Fruit fly (Drosophila melanogaster) whole organism, embryonic: ENCODE measurements around the gene Rtnl1.

Experiments used
- BEAF-32 ChIP-seq: fragments of 200-800 bp; sonication (Bioruptor generic); optimal IDR thresholded peaks from 3 replicates; lab custom pipeline; 2017; ENCODE audit warnings: missing biosample characterization, missing genetic modification characterization, mild to moderate bottlenecking, moderate library complexity, missing genetic modification reagents
- Bgb ChIP-seq: fragments of 200-800 bp; sonication (Bioruptor generic); IDR thresholded peaks from 2 replicates; pipeline ENCODE4 v1.3.6; 2022; ENCODE audit warnings: missing biosample characterization, missing genetic modification characterization; ENCODE audit not compliant: partially characterized antibody
- CG1024 ChIP-seq: fragments of 200-800 bp; sonication (Bioruptor generic); IDR thresholded peaks from 2 replicates; pipeline ENCODE4 v1.3.6; 2022; ENCODE audit warnings: missing biosample characterization, missing genetic modification characterization
- CG12236 ChIP-seq: fragments of 200-800 bp; sonication (Bioruptor generic); optimal IDR thresholded peaks from 2 replicates; lab custom pipeline; 2016; ENCODE audit warnings: missing biosample characterization, missing genetic modification characterization
- CG1233 ChIP-seq: fragments of 200-800 bp; sonication (Bioruptor generic); optimal IDR thresholded peaks from 4 replicates; lab custom pipeline; 2018; ENCODE audit warnings: missing biosample characterization, mild to moderate bottlenecking, missing genetic modification characterization
- CG15514 ChIP-seq: fragments of 200-800 bp; sonication (Bioruptor generic); optimal IDR thresholded peaks from 3 replicates; lab custom pipeline; 2017; ENCODE audit warnings: missing biosample characterization, missing genetic modification characterization, mild to moderate bottlenecking, moderate library complexity, missing genetic modification reagents
- CG1602 ChIP-seq: fragments of 200-800 bp; sonication (Bioruptor generic); optimal IDR thresholded peaks from 3 replicates; lab custom pipeline; 2016; ENCODE audit warnings: missing biosample characterization, missing genetic modification characterization
- CG16813 ChIP-seq: fragments of 200-800 bp; sonication (Bioruptor generic); IDR thresholded peaks from 3 replicates; pipeline ENCODE4 v1.3.6; 2022; ENCODE audit warnings: missing biosample characterization, missing genetic modification characterization; ENCODE audit not compliant: partially characterized antibody
- CG17186 ChIP-seq: fragments of 200-800 bp; sonication (Bioruptor generic); optimal IDR thresholded peaks from 3 replicates; lab custom pipeline; 2017; ENCODE audit warnings: missing biosample characterization, missing genetic modification reagents, missing genetic modification characterization
- CG18619 ChIP-seq: fragments of 200-800 bp; sonication (Bioruptor generic); optimal IDR thresholded peaks from 3 replicates; lab custom pipeline; 2017; ENCODE audit warnings: missing biosample characterization, mild to moderate bottlenecking, missing genetic modification characterization
- CG2875 ChIP-seq: fragments of 200-800 bp; sonication (Bioruptor generic); optimal IDR thresholded peaks from 2 replicates; lab custom pipeline; 2017; ENCODE audit warnings: missing biosample characterization, mild to moderate bottlenecking, missing genetic modification characterization, missing genetic modification reagents
- CG3995 ChIP-seq: fragments of 200-800 bp; sonication (Bioruptor generic); optimal IDR thresholded peaks from 3 replicates; lab custom pipeline; 2016; ENCODE audit warnings: missing biosample characterization, missing genetic modification characterization
- CG4360 ChIP-seq: fragments of 200-800 bp; sonication (Bioruptor generic); IDR thresholded peaks from 2 replicates; pipeline ENCODE4 v1.3.6; 2022; ENCODE audit warnings: missing biosample characterization, missing genetic modification characterization
- CG4617 ChIP-seq: fragments of 200-800 bp; sonication (Bioruptor generic); optimal IDR thresholded peaks from 3 replicates; lab custom pipeline; 2016; ENCODE audit warnings: missing biosample characterization, missing genetic modification characterization, borderline replicate concordance
- CG8089 ChIP-seq: fragments of 200-800 bp; sonication (Bioruptor generic); optimal IDR thresholded peaks from 3 replicates; lab custom pipeline; 2016; ENCODE audit warnings: missing biosample characterization, missing genetic modification characterization
- Dad ChIP-seq: fragments of 200-800 bp; sonication (Bioruptor generic); optimal IDR thresholded peaks from 3 replicates; lab custom pipeline; 2016; ENCODE audit warnings: missing biosample characterization, missing genetic modification characterization
- Dip3 ChIP-seq: fragments of 200-800 bp; sonication (Bioruptor generic); optimal IDR thresholded peaks from 3 replicates; lab custom pipeline; 2016; ENCODE audit warnings: missing biosample characterization, missing genetic modification characterization
- Dll ChIP-seq: fragments of 200-800 bp; sonication (Bioruptor generic); IDR thresholded peaks from 4 replicates; pipeline ENCODE4 v1.3.6; 2022; ENCODE audit warnings: missing biosample characterization, missing genetic modification characterization; ENCODE audit not compliant: partially characterized antibody
- E2f2 ChIP-seq: fragments of 200-800 bp; sonication (Bioruptor generic); IDR thresholded peaks from 2 replicates; pipeline ENCODE4 v1.3.6; 2022; ENCODE audit warnings: missing biosample characterization, missing genetic modification characterization
- Ets65A ChIP-seq: fragments of 200-800 bp; sonication (Bioruptor generic); peaks from one replicate; lab custom pipeline; 2016; ENCODE audit warnings: missing biosample characterization, missing genetic modification characterization
- Ets97D ChIP-seq: fragments of 200-800 bp; sonication (Bioruptor generic); optimal IDR thresholded peaks from 3 replicates; lab custom pipeline; 2016; ENCODE audit warnings: missing biosample characterization, missing genetic modification characterization
- Fer2 ChIP-seq: fragments of 200-800 bp; sonication (Bioruptor generic); optimal IDR thresholded peaks from 2 replicates; lab custom pipeline; 2018; ENCODE audit warnings: missing biosample characterization, mild to moderate bottlenecking, missing genetic modification characterization, moderate library complexity
- HHEX ChIP-seq: fragments of 200-800 bp; sonication (Bioruptor generic); optimal IDR thresholded peaks from 3 replicates; lab custom pipeline; 2017; ENCODE audit warnings: missing biosample characterization, mild to moderate bottlenecking, missing genetic modification characterization, missing genetic modification reagents
- HLH4C ChIP-seq: fragments of 200-800 bp; sonication (Bioruptor generic); IDR thresholded peaks from 3 replicates; pipeline ENCODE4 v1.3.6; 2022; ENCODE audit warnings: missing biosample characterization, missing genetic modification characterization; ENCODE audit not compliant: partially characterized antibody
- HLH54F ChIP-seq: fragments of 200-800 bp; sonication (Bioruptor generic); optimal IDR thresholded peaks from 3 replicates; lab custom pipeline; 2016; ENCODE audit warnings: missing biosample characterization, missing genetic modification characterization
- Hmr ChIP-seq: fragments of 200-800 bp; sonication (Bioruptor generic); optimal IDR thresholded peaks from 3 replicates; lab custom pipeline; 2017; ENCODE audit warnings: mild to moderate bottlenecking, missing biosample characterization, missing genetic modification reagents, missing genetic modification characterization
- Hr51 ChIP-seq, 2 experiments: fragments of 200-800 bp; sonication (Bioruptor generic); optimal IDR thresholded peaks; 2 replicates in 1 of 2; 3 replicates in 1 of 2; lab custom pipeline; 2016 to 2018; ENCODE audit warnings: missing biosample characterization in 2 of 2, missing genetic modification characterization in 2 of 2, mild to moderate bottlenecking in 1 of 2, moderate library complexity in 1 of 2
- Jarid2 ChIP-seq: fragments of 200-800 bp; sonication (Bioruptor generic); optimal IDR thresholded peaks from 3 replicates; lab custom pipeline; 2017; ENCODE audit warnings: mild to moderate bottlenecking, missing biosample characterization, missing genetic modification reagents, missing genetic modification characterization
- Lhr ChIP-seq: fragments of 200-800 bp; sonication (Bioruptor generic); optimal IDR thresholded peaks from 3 replicates; lab custom pipeline; 2017; ENCODE audit warnings: mild to moderate bottlenecking, missing biosample characterization, missing genetic modification reagents, missing genetic modification characterization
- MBD-R2 ChIP-seq: fragments of 200-800 bp; sonication (Bioruptor generic); IDR thresholded peaks from 2 replicates; pipeline ENCODE4 v1.3.6; 2022; ENCODE audit warnings: missing biosample characterization, missing genetic modification characterization
- MESR4 ChIP-seq: fragments of 200-800 bp; sonication (Bioruptor generic); optimal IDR thresholded peaks from 2 replicates; lab custom pipeline; 2018; ENCODE audit warnings: missing biosample characterization, mild to moderate bottlenecking, missing genetic modification characterization, moderate library complexity
- Mrtf ChIP-seq: fragments of 200-800 bp; sonication (Bioruptor generic); IDR thresholded peaks from 3 replicates; pipeline ENCODE4 v1.3.6; 2022; ENCODE audit warnings: missing biosample characterization, missing genetic modification characterization
- Nf-YA ChIP-seq: fragments of 200-800 bp; sonication (Bioruptor generic); IDR thresholded peaks from 2 replicates; pipeline ENCODE4 v1.3.6; 2022; ENCODE audit warnings: missing biosample characterization, missing genetic modification characterization
- PHDP ChIP-seq: fragments of 200-800 bp; sonication (Bioruptor generic); optimal IDR thresholded peaks from 3 replicates; lab custom pipeline; 2018; ENCODE audit warnings: missing biosample characterization, mild to moderate bottlenecking, missing genetic modification characterization, moderate library complexity
- Scr ChIP-seq: fragments of 200-800 bp; sonication (Bioruptor generic); IDR thresholded peaks from 2 replicates; pipeline ENCODE4 v1.3.6; 2022; ENCODE audit warnings: missing biosample characterization, missing genetic modification characterization; ENCODE audit not compliant: partially characterized antibody
- Xbp1 ChIP-seq: fragments of 200-800 bp; sonication (Bioruptor generic); optimal IDR thresholded peaks from 3 replicates; lab custom pipeline; 2016; ENCODE audit warnings: missing biosample characterization, mild to moderate bottlenecking, missing genetic modification characterization
- bab2 ChIP-seq: fragments of 200-800 bp; sonication (Bioruptor generic); optimal IDR thresholded peaks from 2 replicates; lab custom pipeline; 2016; ENCODE audit warnings: missing biosample characterization, missing genetic modification characterization
- bbx ChIP-seq: fragments of 200-800 bp; sonication (Bioruptor generic); IDR thresholded peaks from 2 replicates; pipeline ENCODE4 v1.3.6; 2022; ENCODE audit warnings: missing biosample characterization, missing genetic modification characterization; ENCODE audit not compliant: partially characterized antibody
- cg ChIP-seq: fragments of 200-800 bp; sonication (Bioruptor generic); optimal IDR thresholded peaks from 3 replicates; lab custom pipeline; 2019; ENCODE audit warnings: missing biosample characterization, mild to moderate bottlenecking, missing genetic modification characterization, moderate library complexity
- chm ChIP-seq: fragments of 200-800 bp; sonication (Bioruptor generic); IDR thresholded peaks from 2 replicates; pipeline ENCODE4 v1.3.6; 2022; ENCODE audit warnings: missing biosample characterization, missing genetic modification characterization
- ci ChIP-seq: fragments of 200-800 bp; sonication (Bioruptor generic); IDR thresholded peaks from 3 replicates; pipeline ENCODE4 v1.3.6; 2022; ENCODE audit warnings: missing biosample characterization, missing genetic modification characterization
- exex ChIP-seq: fragments of 200-800 bp; sonication (Bioruptor generic); optimal IDR thresholded peaks from 4 replicates; lab custom pipeline; 2018; ENCODE audit warnings: missing biosample characterization, mild to moderate bottlenecking, missing genetic modification characterization, moderate library complexity
- fu2 ChIP-seq: fragments of 200-800 bp; sonication (Bioruptor generic); optimal IDR thresholded peaks from 2 replicates; lab custom pipeline; 2016; ENCODE audit warnings: missing biosample characterization, missing genetic modification characterization
- prd ChIP-seq, 3 experiments: fragments of >200 bp in 2 of 3; fragments of 200-800 bp in 1 of 3; sonication (Bioruptor generic) in 1 of 3; optimal IDR thresholded peaks in 2 of 3; IDR thresholded peaks in 1 of 3; 2 replicates in 2 of 3; 3 replicates in 1 of 3; pipeline versions ENCODE4 v1.3.6 to Lab custom; 2017 to 2022; ENCODE audit warnings: missing biosample characterization in 1 of 3, missing genetic modification characterization in 1 of 3
- ro ChIP-seq: fragments of 200-800 bp; sonication (Bioruptor generic); IDR thresholded peaks from 2 replicates; pipeline ENCODE4 v1.3.6; 2022; ENCODE audit warnings: missing biosample characterization, missing genetic modification characterization
- scrt ChIP-seq: fragments of 200-800 bp; sonication (Bioruptor generic); optimal IDR thresholded peaks from 2 replicates; lab custom pipeline; 2018; ENCODE audit warnings: missing biosample characterization, mild to moderate bottlenecking, missing genetic modification characterization, moderate library complexity
- slp2 ChIP-seq: fragments of 200-800 bp; sonication (Bioruptor generic); optimal IDR thresholded peaks from 2 replicates; lab custom pipeline; 2016; ENCODE audit warnings: missing biosample characterization, missing genetic modification characterization
- sob ChIP-seq: fragments of 200-800 bp; sonication (Bioruptor generic); IDR thresholded peaks from 2 replicates; pipeline ENCODE4 v1.3.6; 2022; ENCODE audit warnings: missing biosample characterization, missing genetic modification characterization
- vnd ChIP-seq: fragments of 200-800 bp; sonication (Bioruptor generic); IDR thresholded peaks from 3 replicates; pipeline ENCODE4 v1.3.6; 2022; ENCODE audit warnings: missing biosample characterization, missing genetic modification characterization; ENCODE audit not compliant: partially characterized antibody

Gene Rtnl1

DNA sequence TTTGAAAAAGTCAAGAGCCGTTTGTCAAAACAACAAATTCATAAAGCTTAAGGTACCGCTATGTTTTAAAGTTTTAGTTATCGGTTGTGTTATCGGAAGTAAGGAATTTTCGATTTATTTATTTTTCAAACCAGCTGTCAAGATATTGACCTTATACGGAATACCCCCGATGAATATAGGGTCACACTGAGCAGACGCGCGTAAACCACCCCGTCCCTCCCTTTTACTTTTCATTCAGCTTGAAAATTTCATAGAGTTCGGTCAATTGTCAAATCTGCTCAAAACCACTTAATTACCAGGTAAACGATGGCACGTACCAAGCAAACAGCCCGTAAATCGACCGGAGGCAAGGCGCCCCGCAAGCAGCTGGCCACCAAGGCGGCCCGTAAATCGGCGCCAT is 45.4 kb upstream of the Rtnl1 start, which contains the start of the genes CG14036 and His3.3A (continued):
- TF ChIP-seq CG17186 (peak; percentile 56), CG4617 (GFP tag; lab: Kevin White, UChicago) (peak; percentile 43), Hmr (GFP tag; lab: Kevin White, UChicago) (peak; percentile 42), CG18619 (GFP tag; lab: Kevin White, UChicago) (no peak), scrt (GFP tag; lab: Kevin White, UChicago) (no peak), CG15514 (GFP tag; lab: Kevin White, UChicago) (peak; percentile 82), chm (GFP tag; lab: Robert Waterston, UW) (peak; percentile 27; the same call in 1 of the 2 replicates), E2f2 (GFP tag; lab: Robert Waterston, UW) (peak; percentile 91), HLH54F (GFP tag; lab: Kevin White, UChicago) (peak; percentile 12), ci (GFP tag; lab: Robert Waterston, UW) (peak; percentile 58; the same call in 1 of the 3 replicates), Dad (GFP tag; lab: Kevin White, UChicago) (peak; percentile 41), Ets97D (GFP tag; lab: Kevin White, UChicago) (peak; percentile 81), CG1024 (GFP tag; lab: Robert Waterston, UW) (no peak; the same call in none of the 2 replicates), Fer2 (tag; lab: Kevin White, UChicago) (no peak), cg (GFP tag; lab: Kevin White, UChicago) (no peak), CG8089 (GFP tag; lab: Kevin White, UChicago) (no peak), Xbp1 (GFP tag; lab: Kevin White, UChicago) (peak; percentile 18), MBD-R2 (GFP tag; lab: Robert Waterston, UW) (peak; percentile 86), Nf-YA (GFP tag; lab: Robert Waterston, UW) (no peak), vnd (GFP tag; lab: Robert Waterston, UW) (no peak; the same call in 2 of the 3 replicates), Dip3 (GFP tag; lab: Kevin White, UChicago) (no peak), exex (tag; lab: Kevin White, UChicago) (no peak), fu2 (GFP tag; lab: Kevin White, UChicago) (no peak), Bgb (peak; percentile 75), CG4360 (GFP tag; lab: Robert Waterston, UW) (no peak), HLH4C (GFP tag; lab: Robert Waterston, UW) (peak; percentile 79), HHEX (GFP tag; lab: Kevin White, UChicago) (peak; percentile 24), Hr51 (GFP tag; optimal IDR thresholded peaks at IDR 0.05; lab: Kevin White, UChicago) (peak in 1 of 2 experiments; percentile 22), CG3995 (GFP tag; lab: Kevin White, UChicago) (no peak), CG1602 (GFP tag; lab: Kevin White, UChicago) (no peak), CG12236 (GFP tag; lab: Kevin White, UChicago) (no peak), slp2 (GFP tag; lab: Kevin White, UChicago) (no peak), PHDP (peak; percentile 4), prd (optimal IDR thresholded peaks at IDR 0.05; lab: Kevin White, UChicago) (no peak), prd (GFP tag; IDR thresholded peaks at IDR 0.05; lab: Robert Waterston, UW) (no peak), Dll (GFP tag; lab: Robert Waterston, UW) (peak; percentile 56; the same call in 1 of the 4 replicates), CG2875 (GFP tag; lab: Kevin White, UChicago) (no peak), CG16813 (GFP tag; lab: Robert Waterston, UW) (peak; percentile 69), Mrtf (GFP tag; lab: Robert Waterston, UW) (no peak), Scr (peak; percentile 55), CG1233 (GFP tag; lab: Kevin White, UChicago) (no peak), ro (GFP tag; lab: Robert Waterston, UW) (no peak), Ets65A (GFP tag; lab: Kevin White, UChicago) (peak; percentile 41), sob (GFP tag; lab: Robert Waterston, UW) (0 out of 2 replicates have a peak, but pooled peaks have one; percentile 22), Lhr (GFP tag; lab: Kevin White, UChicago) (no peak), BEAF-32 (GFP tag; lab: Kevin White, UChicago) (peak; percentile 59), bbx (GFP tag; lab: Robert Waterston, UW) (peak; percentile 60), MESR4 (GFP tag; lab: Kevin White, UChicago) (peak; percentile 89), Jarid2 (peak; percentile 45), bab2 (GFP tag; lab: Kevin White, UChicago) (peak; percentile 6)
